Worm (Caenorhabditis elegans) whole organism, L4 larva: ENCODE results near the gene C06A1.7.

Experiments used
- D1046.2 ChIP-seq: fragments of 200-800 bp; sonication (Bioruptor generic); IDR thresholded peaks from 2 replicates; pipeline ENCODE4 v1.3.6; 2022; ENCODE audit warnings: missing genetic modification characterization, missing compliant biosample characterization
- F37D6.2 ChIP-seq: sonication (generic microtip); optimal IDR thresholded peaks from 2 replicates; lab custom pipeline; 2016; ENCODE audit warnings: mild to moderate bottlenecking, missing genetic modification characterization, missing compliant biosample characterization
- F44E2.7 ChIP-seq: fragments of 200-800 bp; sonication (Bioruptor generic); IDR thresholded peaks from 2 replicates; pipeline ENCODE4 v2.1.2; 2022; ENCODE audit warnings: missing genetic modification characterization, missing compliant biosample characterization
- F49E8.2 ChIP-seq: sonication (generic microtip); optimal IDR thresholded peaks from 2 replicates; lab custom pipeline; 2016; ENCODE audit warnings: missing compliant biosample characterization, mild to moderate bottlenecking, missing genetic modification characterization, borderline replicate concordance
- Y105C5A.15 ChIP-seq: fragments of 200-800 bp; sonication (Bioruptor generic); IDR thresholded peaks from 2 replicates; pipeline ENCODE4 v1.3.6; 2022; ENCODE audit warnings: missing genetic modification characterization, missing compliant biosample characterization
- Y75B8A.6 ChIP-seq: fragments of 200-800 bp; sonication (Bioruptor generic); IDR thresholded peaks from 2 replicates; pipeline ENCODE4 v1.3.6; 2022; ENCODE audit warnings: missing genetic modification reagents, missing genetic modification characterization, missing compliant biosample characterization
- ZK546.5 ChIP-seq, 2 experiments: sonication (generic microtip); optimal IDR thresholded peaks; 2 replicates each; lab custom pipeline; 2017; ENCODE audit warnings: missing biosample characterization in 2 of 2, missing genetic modification characterization in 2 of 2
- aly-2 ChIP-seq: sonication (generic microtip); optimal IDR thresholded peaks from 2 replicates; lab custom pipeline; 2018; ENCODE audit warnings: missing biosample characterization, missing genetic modification characterization
- ama-1 ChIP-seq: fragments of 150-350 bp; optimal IDR thresholded peaks from 2 replicates; lab custom pipeline; 2014; ENCODE audit warnings: inconsistent platforms, mixed read lengths
- attf-4 ChIP-seq: sonication (generic microtip); optimal IDR thresholded peaks from 3 replicates; lab custom pipeline; 2017; ENCODE audit warnings: missing biosample characterization, missing genetic modification characterization
- ceh-20 ChIP-seq: fragments of 200-800 bp; sonication (Bioruptor generic); IDR thresholded peaks from 2 replicates; pipeline ENCODE4 v1.3.6; 2022; ENCODE audit warnings: missing genetic modification reagents, missing genetic modification characterization, missing compliant biosample characterization
- ceh-28 ChIP-seq: fragments of 150-350 bp; optimal IDR thresholded peaks from 2 replicates; lab custom pipeline; 2014; ENCODE audit warnings: missing biosample characterization, missing genetic modification reagents, missing genetic modification characterization
- ceh-62 ChIP-seq: sonication (generic microtip); optimal IDR thresholded peaks from 2 replicates; lab custom pipeline; 2017; ENCODE audit warnings: missing biosample characterization, missing genetic modification characterization
- ceh-82 ChIP-seq: sonication (generic microtip); optimal IDR thresholded peaks from 2 replicates; lab custom pipeline; 2017; ENCODE audit warnings: missing biosample characterization, missing genetic modification characterization
- cey-2 ChIP-seq: sonication (generic microtip); optimal IDR thresholded peaks from 3 replicates; lab custom pipeline; 2017; ENCODE audit warnings: missing genetic modification characterization, mild to moderate bottlenecking, missing compliant biosample characterization, antibody characterized with exemption, borderline replicate concordance; ENCODE audit not compliant: insufficient read depth
- ctbp-1 ChIP-seq: fragments of 200-800 bp; sonication (Bioruptor generic); IDR thresholded peaks from 2 replicates; pipeline ENCODE4 v1.3.6; 2022; ENCODE audit warnings: missing genetic modification reagents, missing genetic modification characterization, missing compliant biosample characterization
- daf-12 ChIP-seq: fragments of 150-350 bp; optimal IDR thresholded peaks from 2 replicates; lab custom pipeline; 2014; ENCODE audit warnings: missing biosample characterization, missing genetic modification reagents, missing genetic modification characterization
- dmd-8 ChIP-seq: fragments of 200-800 bp; sonication (Bioruptor generic); IDR thresholded peaks from 2 replicates; pipeline ENCODE4 v1.3.6; 2022; ENCODE audit warnings: missing genetic modification characterization, missing compliant biosample characterization
- dpl-1 ChIP-seq: fragments of 150-350 bp; optimal IDR thresholded peaks from 2 replicates; lab custom pipeline; 2014; ENCODE audit warnings: missing biosample characterization, missing genetic modification reagents, missing genetic modification characterization
- egl-27 ChIP-seq: sonication (generic microtip); optimal IDR thresholded peaks from 3 replicates; lab custom pipeline; 2017; ENCODE audit warnings: missing biosample characterization, missing genetic modification reagents, missing genetic modification characterization
- egl-43 ChIP-seq: fragments of 200-800 bp; sonication (Bioruptor generic); IDR thresholded peaks from 2 replicates; pipeline ENCODE4 v1.3.6; 2022; ENCODE audit warnings: missing genetic modification reagents, missing genetic modification characterization, missing compliant biosample characterization
- hif-1 ChIP-seq, 2 experiments: sonication (generic microtip); optimal IDR thresholded peaks; 2 replicates each; lab custom pipeline; 2016 to 2017; ENCODE audit warnings: missing compliant biosample characterization in 2 of 2, missing genetic modification characterization in 2 of 2, missing genetic modification reagents in 2 of 2, missing genotype in 2 of 2, mild to moderate bottlenecking in 1 of 2
- lin-1 ChIP-seq: fragments of 200-800 bp; sonication (Bioruptor generic); IDR thresholded peaks from 2 replicates; pipeline ENCODE4 v1.3.6; 2022; ENCODE audit warnings: missing genetic modification reagents, missing genetic modification characterization, missing compliant biosample characterization
- lin-29 ChIP-seq: fragments of 200-800 bp; sonication (Bioruptor generic); IDR thresholded peaks from 2 replicates; pipeline ENCODE4 v1.3.6; 2022; ENCODE audit warnings: missing genetic modification reagents, missing genetic modification characterization, missing compliant biosample characterization
- lir-3 ChIP-seq: sonication (generic microtip); optimal IDR thresholded peaks from 2 replicates; lab custom pipeline; 2016; ENCODE audit warnings: mild to moderate bottlenecking, missing genetic modification characterization, missing compliant biosample characterization
- madf-5 ChIP-seq, 2 experiments: fragments of 200-800 bp; sonication (Bioruptor generic); IDR thresholded peaks; 2 replicates each; pipeline ENCODE4 v1.3.6; 2022; ENCODE audit warnings: missing compliant biosample characterization in 2 of 2, missing genetic modification characterization in 2 of 2
- madf-9 ChIP-seq: fragments of 200-800 bp; sonication (Bioruptor generic); conservative IDR thresholded peaks from 2 replicates; pipeline ENCODE4 v1.3.6; 2022; ENCODE audit warnings: missing genetic modification reagents, missing genetic modification characterization, missing compliant biosample characterization
- mdl-1 ChIP-seq, 2 experiments: fragments of 150-350 bp in 1 of 2; sonication (generic microtip) in 1 of 2; optimal IDR thresholded peaks; 2 replicates each; lab custom pipeline; 2014 to 2017; ENCODE audit warnings: missing biosample characterization in 2 of 2, missing genetic modification characterization in 2 of 2
- mdt-29 ChIP-seq: fragments of 200-800 bp; sonication (Bioruptor generic); IDR thresholded peaks from 2 replicates; pipeline ENCODE4 v1.3.6; 2022; ENCODE audit warnings: missing genetic modification reagents, missing genetic modification characterization, missing compliant biosample characterization
- nhr-102 ChIP-seq: sonication (generic microtip); optimal IDR thresholded peaks from 2 replicates; lab custom pipeline; 2016; ENCODE audit warnings: mild to moderate bottlenecking, missing genetic modification characterization, moderate library complexity, missing compliant biosample characterization
- nhr-11 ChIP-seq: fragments of 150-350 bp; optimal IDR thresholded peaks from 2 replicates; lab custom pipeline; 2014; ENCODE audit warnings: missing biosample characterization, missing genetic modification characterization
- nhr-25 ChIP-seq: sonication (generic microtip); optimal IDR thresholded peaks from 2 replicates; lab custom pipeline; 2017; ENCODE audit warnings: missing genetic modification characterization, mild to moderate bottlenecking, missing compliant biosample characterization, antibody characterized with exemption, moderate library complexity, borderline replicate concordance; ENCODE audit not compliant: insufficient read depth
- nhr-41 ChIP-seq: fragments of 200-800 bp; sonication (Bioruptor generic); IDR thresholded peaks from 2 replicates; pipeline ENCODE4 v1.3.6; 2022; ENCODE audit warnings: missing genetic modification reagents, missing genetic modification characterization, missing compliant biosample characterization
- nhr-48 ChIP-seq: sonication (generic microtip); optimal IDR thresholded peaks from 2 replicates; lab custom pipeline; 2016; ENCODE audit warnings: mild to moderate bottlenecking, missing genetic modification characterization, missing compliant biosample characterization
- nhr-6 ChIP-seq: fragments of 150-350 bp; optimal IDR thresholded peaks from 2 replicates; lab custom pipeline; 2014; ENCODE audit warnings: missing biosample characterization, missing genetic modification characterization
- nhr-76 ChIP-seq: fragments of 150-350 bp; optimal IDR thresholded peaks from 2 replicates; lab custom pipeline; 2014; ENCODE audit warnings: missing biosample characterization, missing genetic modification characterization
- pha-4 ChIP-seq, 2 experiments: fragments of 150-350 bp in 1 of 2; fragments of 200-800 bp in 1 of 2; sonication (Bioruptor generic) in 1 of 2; IDR thresholded peaks in 1 of 2; optimal IDR thresholded peaks in 1 of 2; 2 replicates each; pipeline versions ENCODE4 v1.3.6 to Lab custom; 2014 to 2022; ENCODE audit warnings: missing genetic modification characterization in 2 of 2, missing genetic modification reagents in 2 of 2, missing biosample characterization in 1 of 2, missing compliant biosample characterization in 1 of 2
- pqm-1 ChIP-seq: sonication (generic microtip); optimal IDR thresholded peaks from 2 replicates; lab custom pipeline; 2017; ENCODE audit warnings: missing biosample characterization, missing genetic modification characterization
- set-16 ChIP-seq: fragments of 200-800 bp; sonication (Bioruptor generic); IDR thresholded peaks from 2 replicates; pipeline ENCODE4 v1.3.6; 2022; ENCODE audit warnings: missing genetic modification reagents, missing genetic modification characterization, missing compliant biosample characterization
- skn-1 ChIP-seq: fragments of 150-350 bp; optimal IDR thresholded peaks from 2 replicates; lab custom pipeline; 2014; ENCODE audit warnings: missing biosample characterization, missing genetic modification characterization
- snpc-1.2 ChIP-seq: fragments of 200-800 bp; sonication (Bioruptor generic); IDR thresholded peaks from 2 replicates; pipeline ENCODE4 v1.3.6; 2022; ENCODE audit warnings: missing genetic modification reagents, missing genetic modification characterization, missing compliant biosample characterization
- snpc-4 ChIP-seq: fragments of 150-350 bp; optimal IDR thresholded peaks from 2 replicates; lab custom pipeline; 2014; ENCODE audit warnings: missing biosample characterization, missing genetic modification characterization
- spr-1 ChIP-seq: sonication (generic microtip); optimal IDR thresholded peaks from 2 replicates; lab custom pipeline; 2016; ENCODE audit warnings: mild to moderate bottlenecking, missing genetic modification characterization, missing compliant biosample characterization
- spr-3 ChIP-seq: fragments of 200-800 bp; sonication (Bioruptor generic); optimal IDR thresholded peaks from 2 replicates; lab custom pipeline; 2018; ENCODE audit warnings: mild to moderate bottlenecking, missing genetic modification characterization, missing compliant biosample characterization
- unc-130 ChIP-seq: sonication (generic microtip); optimal IDR thresholded peaks from 2 replicates; lab custom pipeline; 2016; ENCODE audit warnings: missing genetic modification reagents, missing genetic modification characterization, missing compliant biosample characterization
- unc-62 ChIP-seq, 3 experiments: fragments of 150-350 bp in 1 of 3; sonication (generic microtip); optimal IDR thresholded peaks in 2 of 3; peaks in 1 of 3; 1 replicate in 1 of 3; 2 replicates in 2 of 3; lab custom pipeline; 2014 to 2017; ENCODE audit warnings: missing biosample characterization in 3 of 3, missing genetic modification characterization in 3 of 3, missing genetic modification reagents in 3 of 3, missing genotype in 1 of 3
- zip-11 ChIP-seq: fragments of 200-800 bp; sonication (Bioruptor generic); IDR thresholded peaks from 2 replicates; pipeline ENCODE4 v1.3.6; 2022; ENCODE audit warnings: missing genetic modification characterization, missing compliant biosample characterization
- zip-2 ChIP-seq: fragments of 150-350 bp; optimal IDR thresholded peaks from 2 replicates; lab custom pipeline; 2014; ENCODE audit warnings: missing biosample characterization, missing genetic modification characterization
- ztf-7 ChIP-seq: fragments of 150-350 bp; optimal IDR thresholded peaks from 2 replicates; lab custom pipeline; 2014; ENCODE audit warnings: missing biosample characterization, missing genetic modification characterization

The C06A1.7 gene

DNA sequence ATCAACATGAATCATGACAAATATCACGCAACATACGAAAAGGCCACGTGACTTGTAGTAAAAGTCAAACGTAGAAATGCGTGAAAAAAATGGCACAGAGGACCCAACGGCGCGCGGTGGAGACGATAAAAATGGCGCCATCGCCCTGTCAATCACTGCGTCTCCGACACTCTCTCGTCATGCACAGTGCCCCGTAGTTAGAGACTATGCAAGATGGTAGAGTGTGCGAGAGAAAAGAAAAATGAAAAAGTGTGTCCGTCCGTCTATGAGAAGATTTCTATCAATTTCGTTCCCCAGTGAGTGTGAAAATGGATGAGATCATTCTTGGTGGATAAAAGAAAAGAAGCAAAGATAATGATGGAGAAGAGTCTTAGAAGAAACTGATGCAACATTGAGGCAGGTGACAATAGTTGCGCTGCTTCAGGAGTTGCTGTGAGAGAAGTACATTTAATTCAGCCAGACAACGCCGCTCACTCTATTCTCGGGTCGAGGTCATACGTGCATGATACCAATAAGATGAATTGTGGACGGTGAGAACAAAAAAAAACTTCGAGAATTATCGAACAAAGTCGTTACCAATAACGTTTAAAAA lies 9.1 kb upstream of the C06A1.7 start (continued):
- no peak for TF ChIP-seq spr-3 (GFP tag; lab: Kevin White, UChicago)
- no peak for TF ChIP-seq cey-2 (tag; lab: Kevin White, UChicago)
- no peak for TF ChIP-seq nhr-6 (tag; lab: Kevin White, UChicago)
- no peak for TF ChIP-seq ceh-82 (tag; lab: Kevin White, UChicago)
- no peak for TF ChIP-seq daf-12 (tag; lab: Kevin White, UChicago)
- no peak for TF ChIP-seq aly-2 (tag; lab: Kevin White, UChicago)
- TF ChIP-seq snpc-1.2 (GFP tag; lab: Robert Waterston, UW), result no peak
- no peak for TF ChIP-seq F44E2.7 (GFP tag; lab: Robert Waterston, UW)
- no peak for TF ChIP-seq ceh-62 (tag; lab: Kevin White, UChicago)
- peak; percentile 40 for TF ChIP-seq nhr-25 (tag; lab: Kevin White, UChicago)
- no peak for TF ChIP-seq Y75B8A.6 (GFP tag; lab: Robert Waterston, UW)
- no peak for TF ChIP-seq dmd-8 (GFP tag; lab: Robert Waterston, UW)
- TF ChIP-seq lir-3 (tag; lab: Kevin White, UChicago), result no peak
- TF ChIP-seq mdt-29 (GFP tag; lab: Robert Waterston, UW), result peak; percentile 85
- TF ChIP-seq nhr-48 (tag; lab: Kevin White, UChicago), result peak; percentile 69
- no peak for TF ChIP-seq ceh-28
- peak; percentile 35 for TF ChIP-seq spr-1 (tag; lab: Kevin White, UChicago)
- no peak for TF ChIP-seq F37D6.2 (tag; lab: Kevin White, UChicago)
- peak in 1 of 2 experiments; percentile 49 for TF ChIP-seq hif-1 (tag; optimal IDR thresholded peaks at IDR 0.05; lab: Kevin White, UChicago)
- no peak for TF ChIP-seq egl-27 (tag; lab: Kevin White, UChicago)
- TF ChIP-seq attf-4 (tag; lab: Kevin White, UChicago), result no peak
- peak in 1 of 2 experiments; percentile 95 for TF ChIP-seq unc-62 (GFP tag; optimal IDR thresholded peaks at IDR 0.05 in 1 of 2; lab: Kevin White, UChicago)
- no peak for TF ChIP-seq unc-62 (tag; optimal IDR thresholded peaks at IDR 0.05; lab: Kevin White, UChicago)
- peak; percentile 3; the same call in 1 of the 2 replicates for TF ChIP-seq egl-43
- TF ChIP-seq ZK546.5 (tag; optimal IDR thresholded peaks at IDR 0.05; lab: Kevin White, UChicago), result no peak
- TF ChIP-seq nhr-11 (tag; lab: Kevin White, UChicago), result peak; percentile 82
- TF ChIP-seq mdl-1 (tag; optimal IDR thresholded peaks at IDR 0.05; lab: Kevin White, UChicago), result peak; percentile 43 to 47
- no peak for TF ChIP-seq set-16 (GFP tag; lab: Robert Waterston, UW)
- no peak for TF ChIP-seq pha-4 (GFP tag; IDR thresholded peaks at IDR 0.05; lab: Robert Waterston, UW)
- no peak for TF ChIP-seq pha-4 (tag; optimal IDR thresholded peaks at IDR 0.05; lab: Kevin White, UChicago)
- peak; percentile 52; the same call in 1 of the 2 replicates for TF ChIP-seq nhr-41 (GFP tag; lab: Robert Waterston, UW)
- no peak for TF ChIP-seq unc-130 (GFP tag; lab: Kevin White, UChicago)
- 0 out of 2 replicates have a peak, but pooled peaks have one; percentile 13 for TF ChIP-seq Y105C5A.15 (GFP tag; lab: Robert Waterston, UW)
- no peak for TF ChIP-seq zip-2 (tag; lab: Kevin White, UChicago)
- TF ChIP-seq ztf-7, result peak; percentile 9
- TF ChIP-seq dpl-1 (GFP tag; lab: Kevin White, UChicago), result peak; percentile 17
- TF ChIP-seq skn-1 (tag; lab: Kevin White, UChicago), result no peak
- TF ChIP-seq lin-29 (GFP tag; lab: Robert Waterston, UW), result no peak; the same call in 1 of the 2 replicates
- TF ChIP-seq zip-11 (GFP tag; lab: Robert Waterston, UW), result no peak
- TF ChIP-seq snpc-4 (tag; lab: Kevin White, UChicago), result no peak
- peak; percentile 40 for TF ChIP-seq nhr-102 (tag; lab: Kevin White, UChicago)
- TF ChIP-seq madf-9 (GFP tag; lab: Robert Waterston, UW), result 0 out of 2 replicates have a peak, but pooled peaks have one; percentile 12
- TF ChIP-seq pqm-1, result peak; percentile 5
- TF ChIP-seq madf-5 (GFP tag; IDR thresholded peaks at IDR 0.05; lab: Robert Waterston, UW), result no peak
- 0 out of 2 replicates have a peak, but pooled peaks have one; percentile 45 for TF ChIP-seq ctbp-1 (GFP tag; lab: Robert Waterston, UW)
- peak; percentile 7; the same call in 1 of the 2 replicates for TF ChIP-seq lin-1
- peak; percentile 57 for TF ChIP-seq ama-1
- TF ChIP-seq nhr-76 (tag; lab: Kevin White, UChicago), result no peak
- TF ChIP-seq D1046.2 (GFP tag; lab: Robert Waterston, UW), result no peak
- peak; percentile 14; the same call in 1 of the 2 replicates for TF ChIP-seq ceh-20
- TF ChIP-seq F49E8.2 (tag; lab: Kevin White, UChicago), result no peak
